Worm (Caenorhabditis elegans): Measurements from ENCODE around the gene nhr-66.

- TF ChIP-seq mep-1 (tag; optimal IDR thresholded peaks at IDR 0.05) = no peak
- TF ChIP-seq snu-23 (GFP tag; optimal IDR thresholded peaks at IDR 0.05) = no peak
- TF ChIP-seq aly-2 (tag; optimal IDR thresholded peaks at IDR 0.05) = no peak
- no peak for TF ChIP-seq sup-37 (GFP tag; optimal IDR thresholded peaks at IDR 0.05)
Measured at ce11 chrIV:8268024-8268423, 31.6 kb upstream of the nhr-66 start, which contains the start of the genes K07H8.5 and K07H8.8.

Data from whole organism, L1 larva.